Fruit fly (Drosophila melanogaster) whole organism: ENCODE results near the gene CG31482.

Experiments
- CG8478 ChIP-seq: fragments of >200 bp; optimal IDR thresholded peaks from 2 replicates; lab custom pipeline; 2018; ENCODE audit warnings: inconsistent platforms
- Dll ChIP-seq: fragments of >200 bp; optimal IDR thresholded peaks from 2 replicates; lab custom pipeline; 2017
- EcR ChIP-seq, 2 experiments: fragments of >200 bp; optimal IDR thresholded peaks; 2 replicates each; lab custom pipeline; 2017; ENCODE audit warnings: missing biosample characterization in 2 of 2, missing genetic modification characterization in 2 of 2, missing genetic modification reagents in 2 of 2
- pan ChIP-seq: fragments of >200 bp; optimal IDR thresholded peaks from 2 replicates; lab custom pipeline; 2017
- psq ChIP-seq: fragments of >200 bp; optimal IDR thresholded peaks from 2 replicates; lab custom pipeline; 2017
- usp ChIP-seq: fragments of >200 bp; optimal IDR thresholded peaks from 2 replicates; lab custom pipeline; 2017; ENCODE audit warnings: missing biosample characterization, missing genetic modification characterization, mixed read lengths

CG31482 gene

DNA sequence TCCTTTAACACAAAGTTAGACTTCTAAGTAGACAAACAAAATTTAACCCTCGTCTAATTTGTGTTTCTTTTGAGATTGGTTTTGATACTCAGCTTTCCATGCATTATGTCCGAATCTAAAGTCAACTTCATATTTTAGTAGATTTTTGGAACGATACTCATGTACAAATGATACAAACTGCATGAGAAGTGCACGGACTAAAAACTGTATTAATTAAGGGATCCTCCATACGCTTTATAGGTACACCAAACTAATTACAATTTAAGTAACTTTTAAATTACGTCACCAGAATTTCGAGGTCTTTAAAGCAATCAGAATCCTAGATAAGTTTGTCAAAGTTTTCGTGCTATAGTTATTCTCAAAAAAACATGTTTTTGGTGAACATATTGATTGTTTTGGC, at the start of gene CG31482:
Gene CG31482, plus strand, starts transcription at position 301 of the 400 bp plus-strand sequence.
- TF ChIP-seq Dll (lab: Kevin White, UChicago) (no peak), usp (GFP tag; lab: Kevin White, UChicago) (no peak), psq (lab: Kevin White, UChicago) (no peak), pan (no peak)

DNA sequence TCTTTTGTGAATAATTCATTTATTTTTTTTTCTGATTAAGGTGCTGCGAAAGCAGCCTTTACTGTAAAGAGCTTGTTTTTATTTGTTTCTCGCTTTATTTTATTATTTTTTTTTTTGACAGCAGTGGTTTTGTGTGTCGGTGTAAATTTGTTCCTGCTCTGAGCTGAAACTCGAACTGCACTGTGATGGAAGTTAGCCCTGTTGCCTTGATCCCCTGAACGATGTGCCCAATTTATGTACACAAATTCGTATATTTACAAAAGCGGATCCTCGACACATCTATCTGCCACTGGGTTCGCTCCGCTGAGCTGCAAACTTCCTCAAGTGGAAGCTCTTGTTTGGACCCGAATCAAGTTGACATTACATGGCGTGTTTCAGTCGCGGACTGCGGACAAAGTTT, 40.8 kb upstream of the CG31482 start, which contains the start of gene CG1137:
Gene CG1137, minus strand, starts transcription at position 101 of the 400 bp plus-strand sequence.
- TF ChIP-seq psq (lab: Kevin White, UChicago) (no peak), EcR (GFP tag; optimal IDR thresholded peaks at IDR 0.05; lab: Kevin White, UChicago) (no peak), pan (no peak), Dll (lab: Kevin White, UChicago) (no peak), CG8478 (no peak), usp (GFP tag; lab: Kevin White, UChicago) (no peak)

dm6 chr3R:6568835-6569234, 32.2 kb upstream of the CG31482 start:
- TF ChIP-seq EcR (GFP tag; optimal IDR thresholded peaks at IDR 0.05; lab: Kevin White, UChicago): no peak
- TF ChIP-seq usp (GFP tag; lab: Kevin White, UChicago): no peak
- TF ChIP-seq Dll (lab: Kevin White, UChicago): no peak
- no peak for TF ChIP-seq psq (lab: Kevin White, UChicago)
- TF ChIP-seq CG8478: no peak
- no peak for TF ChIP-seq pan

DNA sequence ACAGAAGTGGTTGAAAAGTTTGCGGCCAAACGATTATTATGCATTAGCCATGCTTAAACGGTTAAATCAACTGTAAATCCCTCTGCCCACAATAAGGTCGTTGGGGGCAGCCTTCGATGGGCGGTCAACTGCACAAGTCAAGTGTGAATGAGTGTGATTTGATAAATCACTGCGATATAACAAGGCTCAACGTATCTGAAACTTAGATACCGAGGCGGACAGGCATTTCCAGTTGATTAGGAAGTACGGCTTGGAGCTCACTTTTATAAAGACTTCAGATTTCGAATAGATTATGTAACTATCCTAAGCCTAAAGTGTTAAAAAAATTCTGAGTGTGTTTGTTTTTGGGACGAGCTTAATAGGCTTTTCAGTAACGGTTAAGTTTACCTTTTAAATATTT, 20.6 kb upstream of the CG31482 start, which contains the start of gene CG2336:
Gene CG2336, plus strand, starts transcription at position 301 of the 400 bp plus-strand sequence.
- TF ChIP-seq Dll (lab: Kevin White, UChicago) (no peak), usp (GFP tag; lab: Kevin White, UChicago) (no peak), pan (no peak), EcR (GFP tag; optimal IDR thresholded peaks at IDR 0.05; lab: Kevin White, UChicago) (no peak), CG8478 (no peak), psq (lab: Kevin White, UChicago) (no peak)

DNA sequence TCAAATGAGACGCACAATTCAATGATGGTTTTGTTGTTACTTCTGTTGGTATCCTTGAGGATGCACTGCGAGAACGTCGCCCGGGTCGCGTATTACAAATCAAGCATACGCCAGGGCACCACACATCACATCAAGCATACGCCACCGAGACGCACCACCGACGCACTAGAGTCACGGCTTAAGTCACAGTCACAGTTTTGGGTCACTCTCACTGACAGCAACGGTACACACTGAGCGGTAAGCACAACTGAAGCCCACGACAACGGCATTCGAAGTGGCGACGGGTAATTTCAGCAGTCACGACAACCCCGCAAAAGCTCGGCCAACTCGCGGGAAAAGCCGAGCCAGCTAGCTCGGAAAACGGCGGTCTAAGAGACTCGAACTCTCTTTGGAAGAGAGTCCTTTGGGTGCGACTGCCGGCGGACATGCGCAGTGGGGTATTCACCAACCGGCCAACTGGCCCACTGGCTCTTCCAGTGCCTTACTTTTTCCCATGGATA, 7.9 kb upstream of the CG31482 start, which contains the start of gene dpr11:
Gene dpr11, minus strand, starts transcription at position 263 of the 500 bp plus-strand sequence.
- TF ChIP-seq Dll (lab: Kevin White, UChicago) (no peak), EcR (GFP tag; optimal IDR thresholded peaks at IDR 0.05; lab: Kevin White, UChicago) (no peak), pan (no peak), usp (GFP tag; lab: Kevin White, UChicago) (no peak), CG8478 (no peak), psq (lab: Kevin White, UChicago) (no peak)

dm6 chr3R:6597922-6598321, 3.1 kb upstream of the CG31482 start, which contains the start of gene CG1138:
CG1138 (minus strand) TSS chr3R:6598022.
- no peak for TF ChIP-seq pan
- no peak for TF ChIP-seq EcR (GFP tag; optimal IDR thresholded peaks at IDR 0.05; lab: Kevin White, UChicago)
- no peak for TF ChIP-seq usp (GFP tag; lab: Kevin White, UChicago)
- TF ChIP-seq Dll (lab: Kevin White, UChicago): no peak
- no peak for TF ChIP-seq psq (lab: Kevin White, UChicago)
- TF ChIP-seq CG8478: no peak

dm6 chr3R:6605142-6605541, 4.1 kb downstream of the CG31482 start:
- TF ChIP-seq EcR (GFP tag; optimal IDR thresholded peaks at IDR 0.05; lab: Kevin White, UChicago): no peak
- TF ChIP-seq Dll (lab: Kevin White, UChicago): no peak
- no peak for TF ChIP-seq pan
- no peak for TF ChIP-seq usp (GFP tag; lab: Kevin White, UChicago)
- no peak for TF ChIP-seq psq (lab: Kevin White, UChicago)
- no peak for TF ChIP-seq CG8478

DNA sequence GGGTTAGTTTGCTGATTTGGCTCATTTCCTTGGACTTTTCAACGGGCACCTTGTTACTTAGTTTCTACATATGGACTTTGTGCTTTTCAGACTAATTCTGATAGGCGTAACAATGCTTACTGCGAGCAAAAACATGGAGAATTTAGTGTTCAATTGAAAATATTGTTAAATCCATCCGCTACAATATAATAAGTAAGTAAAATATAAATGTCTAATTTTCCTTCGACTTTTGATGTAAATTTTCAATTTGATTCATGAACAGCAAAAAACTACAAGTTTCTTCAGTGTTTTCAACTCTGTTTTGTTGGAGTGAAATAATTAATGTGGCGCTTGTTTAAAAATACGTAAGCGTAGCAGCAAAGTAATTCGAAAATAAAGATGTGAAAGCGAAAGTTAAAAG, 7.8 kb downstream of the CG31482 start, which contains the start of gene glob2:
Gene glob2, minus strand, starts transcription at position 101 of the 400 bp plus-strand sequence.
- no peak for TF ChIP-seq psq (lab: Kevin White, UChicago)
- no peak for TF ChIP-seq Dll (lab: Kevin White, UChicago)
- no peak for TF ChIP-seq pan
- no peak for TF ChIP-seq usp (GFP tag; lab: Kevin White, UChicago)
- TF ChIP-seq EcR (GFP tag; optimal IDR thresholded peaks at IDR 0.05; lab: Kevin White, UChicago): no peak

- TF ChIP-seq pan (no peak), psq (lab: Kevin White, UChicago) (no peak), usp (GFP tag; lab: Kevin White, UChicago) (no peak), Dll (lab: Kevin White, UChicago) (no peak), CG8478 (no peak), EcR (GFP tag; optimal IDR thresholded peaks at IDR 0.05; lab: Kevin White, UChicago) (no peak)
These were observed 26.8 kb downstream of the CG31482 start, which contains the start of gene sowi for dm6 chr3R:6627800-6628199. sowi (minus strand) TSS chr3R:6627900.

dm6 chr3R:6629221-6629620, 28.2 kb downstream of the CG31482 start, which contains the start of gene CG15177:
CG15177 (minus strand) TSS chr3R:6629321.
- TF ChIP-seq EcR (GFP tag; optimal IDR thresholded peaks at IDR 0.05; lab: Kevin White, UChicago): no peak
- TF ChIP-seq CG8478: no peak
- no peak for TF ChIP-seq Dll (lab: Kevin White, UChicago)
- TF ChIP-seq psq (lab: Kevin White, UChicago): no peak
- no peak for TF ChIP-seq pan

dm6 chr3R:6629851-6630250, 28.8 kb downstream of the CG31482 start, which contains the start of gene sunz:
sunz (plus strand) TSS chr3R:6630151.
- no peak for TF ChIP-seq Dll (lab: Kevin White, UChicago)
- TF ChIP-seq usp (GFP tag; lab: Kevin White, UChicago): no peak
- TF ChIP-seq EcR (GFP tag; optimal IDR thresholded peaks at IDR 0.05; lab: Kevin White, UChicago): no peak
- no peak for TF ChIP-seq CG8478
- no peak for TF ChIP-seq pan
- TF ChIP-seq psq (lab: Kevin White, UChicago): no peak

DNA sequence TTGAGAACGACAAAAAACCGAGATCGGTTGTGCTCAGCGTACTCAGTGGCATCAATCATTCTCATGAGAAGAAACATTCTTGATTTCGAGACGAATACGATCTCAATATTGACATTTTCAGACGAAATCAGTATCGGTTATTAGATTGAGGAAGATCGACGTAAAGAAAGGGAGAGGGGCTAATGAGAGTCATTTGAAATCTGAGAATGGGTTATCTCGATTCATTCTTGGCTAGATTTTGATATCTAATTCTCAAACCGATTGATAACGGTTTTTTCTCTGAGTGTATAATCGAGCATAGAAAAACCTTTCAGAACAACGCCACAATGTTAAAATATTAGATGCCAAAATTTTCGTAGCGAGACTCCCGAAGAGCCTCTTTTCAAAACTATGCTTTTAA, 39.9 kb downstream of the CG31482 start, which contains the start of gene CG31286:
Gene CG31286, plus strand, starts transcription at position 301 of the 400 bp plus-strand sequence.
- TF ChIP-seq pan: no peak
- TF ChIP-seq usp (GFP tag; lab: Kevin White, UChicago): no peak
- TF ChIP-seq Dll (lab: Kevin White, UChicago): no peak
- TF ChIP-seq EcR (GFP tag; optimal IDR thresholded peaks at IDR 0.05; lab: Kevin White, UChicago): no peak
- TF ChIP-seq CG8478: no peak
- TF ChIP-seq psq (lab: Kevin White, UChicago): no peak
